Fruit fly (Drosophila melanogaster): ENCODE data around the gene CG14708.

The CG14708 gene

dm6 chr3R:11581340-11582252 is 27.7 kb downstream of the CG14708 start, which contains the start of gene wkd (continued):
- no peak for TF ChIP-seq CG5245 (GFP tag; optimal IDR thresholded peaks at IDR 0.05)
- TF ChIP-seq mam (GFP tag; optimal IDR thresholded peaks at IDR 0.05) = peak; percentile 13
- no peak for TF ChIP-seq CG14050 (GFP tag; IDR thresholded peaks at IDR 0.05)
- TF ChIP-seq CG15073 (GFP tag; optimal IDR thresholded peaks at IDR 0.05) = no peak
- TF ChIP-seq Scr (GFP tag; IDR thresholded peaks at IDR 0.05; ENCODE audit: partially characterized antibody) = peak; percentile 86
- TF ChIP-seq CG31224 (GFP tag; IDR thresholded peaks at IDR 0.05) = no peak
- no peak for TF ChIP-seq ac (GFP tag; optimal IDR thresholded peaks at IDR 0.05)
- no peak for TF ChIP-seq Dfd (GFP tag; optimal IDR thresholded peaks at IDR 0.05)
- TF ChIP-seq CG17568 (GFP tag; optimal IDR thresholded peaks at IDR 0.05) = no peak
- no peak for TF ChIP-seq sens (GFP tag)
- TF ChIP-seq Ets65A (GFP tag) = peak; percentile 90
- no peak for TF ChIP-seq Dip3 (GFP tag; optimal IDR thresholded peaks at IDR 0.05)
- TF ChIP-seq Asciz (GFP tag; optimal IDR thresholded peaks at IDR 0.05) = no peak
- no peak for TF ChIP-seq nom (GFP tag; optimal IDR thresholded peaks at IDR 0.05)
- no peak for TF ChIP-seq Dek (tag; optimal IDR thresholded peaks at IDR 0.05)
- no peak for TF ChIP-seq esg (GFP tag; conservative IDR thresholded peaks at IDR 0.05)
- no peak for TF ChIP-seq ase (GFP tag; IDR thresholded peaks at IDR 0.05)
- TF ChIP-seq wdn (GFP tag; IDR thresholded peaks at IDR 0.05) = no peak
- no peak for TF ChIP-seq CG4424 (GFP tag; optimal IDR thresholded peaks at IDR 0.05)
- no peak for TF ChIP-seq CG14441 (GFP tag; IDR thresholded peaks at IDR 0.05)
- TF ChIP-seq CG34376 (GFP tag; optimal IDR thresholded peaks at IDR 0.05) = peak; percentile 60
- no peak for TF ChIP-seq cato (GFP tag; optimal IDR thresholded peaks at IDR 0.05; ENCODE audit: borderline replicate concordance)
- no peak for TF ChIP-seq CG6813 (GFP tag; optimal IDR thresholded peaks at IDR 0.05)
- no peak for TF ChIP-seq Kr (GFP tag; optimal IDR thresholded peaks at IDR 0.05)
- peak; percentile 66 for TF ChIP-seq HmgD (GFP tag; optimal IDR thresholded peaks at IDR 0.05)
- no peak for TF ChIP-seq da (GFP tag; optimal IDR thresholded peaks at IDR 0.05)
- TF ChIP-seq pan (optimal IDR thresholded peaks at IDR 0.05) = no peak
- no peak for TF ChIP-seq pan (GFP tag; optimal IDR thresholded peaks at IDR 0.05 in 1 of 2, IDR thresholded peaks at IDR 0.05 in 1 of 2)
- TF ChIP-seq Hr78 (GFP tag; optimal IDR thresholded peaks at IDR 0.05) = peak in 1 of 2 experiments; percentile 23
- TF ChIP-seq hb (GFP tag; IDR thresholded peaks at IDR 0.05; ENCODE audit: partially characterized antibody) = peak; percentile 79
- TF ChIP-seq CG9817 (tag; optimal IDR thresholded peaks at IDR 0.05) = no peak
- peak; percentile 5 for TF ChIP-seq CG9797 (GFP tag; optimal IDR thresholded peaks at IDR 0.05)
- TF ChIP-seq gcm (GFP tag; optimal IDR thresholded peaks at IDR 0.05) = no peak
- TF ChIP-seq sens-2 (GFP tag; IDR thresholded peaks at IDR 0.05) = no peak
- TF ChIP-seq CG8944 (GFP tag; optimal IDR thresholded peaks at IDR 0.05) = peak; percentile 6
- TF ChIP-seq D19B (GFP tag; optimal IDR thresholded peaks at IDR 0.05) = no peak
- TF ChIP-seq dati (GFP tag; IDR thresholded peaks at IDR 0.05) = no peak
- no peak for TF ChIP-seq Fer3 (tag; optimal IDR thresholded peaks at IDR 0.05)
- TF ChIP-seq CG11398 (GFP tag; optimal IDR thresholded peaks at IDR 0.05) = no peak
- peak; percentile 57; the same call in 1 of the 2 replicates for TF ChIP-seq CG9932 (GFP tag; IDR thresholded peaks at IDR 0.05)
- TF ChIP-seq CG6254 (GFP tag; optimal IDR thresholded peaks at IDR 0.05) = no peak
- no peak for TF ChIP-seq tll (GFP tag; optimal IDR thresholded peaks at IDR 0.05)
- no peak for TF ChIP-seq CG6272 (GFP tag; IDR thresholded peaks at IDR 0.05)
- no peak for TF ChIP-seq CG7357 (GFP tag; IDR thresholded peaks at IDR 0.05)
- TF ChIP-seq CG11504 (tag; optimal IDR thresholded peaks at IDR 0.05) = no peak
- no peak for TF ChIP-seq CG13123 (GFP tag; optimal IDR thresholded peaks at IDR 0.05)
- no peak for TF ChIP-seq fd3F (GFP tag; optimal IDR thresholded peaks at IDR 0.05)
- no peak for TF ChIP-seq kay (GFP tag; optimal IDR thresholded peaks at IDR 0.05)
- TF ChIP-seq Mes4 (GFP tag; optimal IDR thresholded peaks at IDR 0.05) = no peak
